Fruit fly (Drosophila melanogaster) whole organism, embryonic: ENCODE measurements around the gene alpha-Man-Ic.

Source experiments
- CG10274 ChIP-seq: fragments of 200-800 bp; sonication (Bioruptor generic); optimal IDR thresholded peaks from 3 replicates; lab custom pipeline; 2017; ENCODE audit warnings: missing biosample characterization, mild to moderate bottlenecking, missing genetic modification characterization
- CG13123 ChIP-seq: fragments of 200-800 bp; sonication (Bioruptor generic); optimal IDR thresholded peaks from 2 replicates; lab custom pipeline; 2016; ENCODE audit warnings: missing biosample characterization, missing genetic modification characterization
- CG14014 ChIP-seq: fragments of 200-800 bp; sonication (Bioruptor generic); IDR thresholded peaks from 2 replicates; pipeline ENCODE4 v1.3.6; 2022; ENCODE audit warnings: missing biosample characterization, missing genetic modification characterization
- CG15601 ChIP-seq: fragments of 200-800 bp; sonication (Bioruptor generic); optimal IDR thresholded peaks from 3 replicates; lab custom pipeline; 2019; ENCODE audit warnings: missing biosample characterization, mild to moderate bottlenecking, missing genetic modification characterization, moderate library complexity
- CG17361 ChIP-seq: fragments of 200-800 bp; sonication (Bioruptor generic); IDR thresholded peaks from 3 replicates; pipeline ENCODE4 v1.3.6; 2022; ENCODE audit warnings: missing biosample characterization, missing genetic modification characterization
- CG1832 ChIP-seq: fragments of 200-800 bp; sonication (Bioruptor generic); optimal IDR thresholded peaks from 2 replicates; lab custom pipeline; 2017; ENCODE audit warnings: missing biosample characterization, mild to moderate bottlenecking, missing genetic modification characterization, inconsistent platforms
- CG18476 ChIP-seq: fragments of 200-800 bp; sonication (Bioruptor generic); optimal IDR thresholded peaks from 2 replicates; lab custom pipeline; 2016; ENCODE audit warnings: missing biosample characterization, mild to moderate bottlenecking, missing genetic modification characterization
- CG18619 ChIP-seq: fragments of 200-800 bp; sonication (Bioruptor generic); optimal IDR thresholded peaks from 3 replicates; lab custom pipeline; 2017; ENCODE audit warnings: missing biosample characterization, mild to moderate bottlenecking, missing genetic modification characterization
- CG2129 ChIP-seq: fragments of 200-800 bp; sonication (Bioruptor generic); IDR thresholded peaks from 2 replicates; pipeline ENCODE4 v1.3.6; 2022; ENCODE audit warnings: missing biosample characterization, missing genetic modification characterization; ENCODE audit not compliant: partially characterized antibody
- CG2889 ChIP-seq: fragments of 200-800 bp; sonication (Bioruptor generic); IDR thresholded peaks from 3 replicates; pipeline ENCODE4 v1.3.6; 2022; ENCODE audit warnings: missing biosample characterization, missing genetic modification characterization
- CG30431 ChIP-seq: fragments of 200-800 bp; sonication (Bioruptor generic); optimal IDR thresholded peaks from 2 replicates; lab custom pipeline; 2017; ENCODE audit warnings: missing biosample characterization, missing genetic modification characterization
- CG31388 ChIP-seq: fragments of 200-800 bp; sonication (Bioruptor generic); optimal IDR thresholded peaks from 2 replicates; lab custom pipeline; 2016; ENCODE audit warnings: missing biosample characterization, missing genetic modification characterization
- CG34422 ChIP-seq: fragments of 200-800 bp; sonication (Bioruptor generic); IDR thresholded peaks from 3 replicates; pipeline ENCODE4 v1.3.6; 2022; ENCODE audit warnings: missing biosample characterization, missing genetic modification characterization
- CG4328 ChIP-seq: fragments of 200-800 bp; sonication (Bioruptor generic); optimal IDR thresholded peaks from 3 replicates; lab custom pipeline; 2017; ENCODE audit warnings: missing biosample characterization, missing genetic modification reagents, missing genetic modification characterization
- CG4820 ChIP-seq: fragments of 200-800 bp; sonication (Bioruptor generic); optimal IDR thresholded peaks from 3 replicates; lab custom pipeline; 2016; ENCODE audit warnings: missing biosample characterization, missing genetic modification characterization
- CG6813 ChIP-seq: fragments of 200-800 bp; sonication (Bioruptor generic); optimal IDR thresholded peaks from 2 replicates; lab custom pipeline; 2017; ENCODE audit warnings: missing biosample characterization, missing genetic modification characterization, mild to moderate bottlenecking, moderate library complexity, missing genetic modification reagents
- CG7963 ChIP-seq: fragments of 200-800 bp; sonication (Bioruptor generic); IDR thresholded peaks from 3 replicates; pipeline ENCODE4 v1.3.6; 2022; ENCODE audit warnings: missing biosample characterization, missing genetic modification characterization; ENCODE audit not compliant: partially characterized antibody
- CG9932 ChIP-seq: fragments of 200-800 bp; sonication (Bioruptor generic); IDR thresholded peaks from 2 replicates; pipeline ENCODE4 v1.3.6; 2022; ENCODE audit warnings: missing biosample characterization, missing genetic modification characterization
- Chrac-16 ChIP-seq: fragments of 200-800 bp; sonication (Bioruptor generic); optimal IDR thresholded peaks from 3 replicates; lab custom pipeline; 2016; ENCODE audit warnings: missing biosample characterization, missing genetic modification characterization
- D ChIP-seq, 2 experiments: fragments of 200-800 bp in 1 of 2; fragments of >200 bp in 1 of 2; sonication (Bioruptor generic) in 1 of 2; optimal IDR thresholded peaks; 2 replicates in 1 of 2; 3 replicates in 1 of 2; lab custom pipeline; 2017; ENCODE audit warnings: mild to moderate bottlenecking in 1 of 2, missing biosample characterization in 1 of 2, missing genetic modification characterization in 1 of 2, missing genetic modification reagents in 1 of 2
- D19B ChIP-seq: fragments of 200-800 bp; sonication (Bioruptor generic); optimal IDR thresholded peaks from 2 replicates; lab custom pipeline; 2017; ENCODE audit warnings: missing biosample characterization, mild to moderate bottlenecking, missing genetic modification characterization
- Dek ChIP-seq: fragments of 200-800 bp; sonication (Bioruptor generic); optimal IDR thresholded peaks from 3 replicates; lab custom pipeline; 2019; ENCODE audit warnings: missing biosample characterization, mild to moderate bottlenecking, missing genetic modification characterization, moderate library complexity
- Dfd ChIP-seq, 2 experiments: fragments of >200 bp; optimal IDR thresholded peaks; 2 replicates each; lab custom pipeline; 2017; ENCODE audit warnings: missing biosample characterization in 2 of 2, missing genetic modification characterization in 2 of 2
- Eip74EF ChIP-seq, 2 experiments: fragments of 200-800 bp in 1 of 2; fragments of >200 bp in 1 of 2; sonication (Bioruptor generic) in 1 of 2; optimal IDR thresholded peaks; 2 replicates each; lab custom pipeline; 2017 to 2019; ENCODE audit warnings: missing biosample characterization in 2 of 2, missing genetic modification characterization in 2 of 2, mild to moderate bottlenecking in 1 of 2, moderate library complexity in 1 of 2
- HHEX ChIP-seq: fragments of 200-800 bp; sonication (Bioruptor generic); optimal IDR thresholded peaks from 3 replicates; lab custom pipeline; 2017; ENCODE audit warnings: missing biosample characterization, mild to moderate bottlenecking, missing genetic modification characterization, missing genetic modification reagents
- Hand ChIP-seq: fragments of 200-800 bp; sonication (Bioruptor generic); optimal IDR thresholded peaks from 2 replicates; lab custom pipeline; 2017; ENCODE audit warnings: mild to moderate bottlenecking, missing biosample characterization, missing genetic modification reagents, missing genetic modification characterization
- Jarid2 ChIP-seq: fragments of 200-800 bp; sonication (Bioruptor generic); optimal IDR thresholded peaks from 3 replicates; lab custom pipeline; 2017; ENCODE audit warnings: mild to moderate bottlenecking, missing biosample characterization, missing genetic modification reagents, missing genetic modification characterization
- Scr ChIP-seq: fragments of 200-800 bp; sonication (Bioruptor generic); IDR thresholded peaks from 2 replicates; pipeline ENCODE4 v1.3.6; 2022; ENCODE audit warnings: missing biosample characterization, missing genetic modification characterization; ENCODE audit not compliant: partially characterized antibody
- ara ChIP-seq: fragments of 200-800 bp; sonication (Bioruptor generic); IDR thresholded peaks from 2 replicates; pipeline ENCODE4 v1.3.6; 2022; ENCODE audit warnings: missing biosample characterization, missing genetic modification characterization
- danr ChIP-seq: fragments of 200-800 bp; sonication (Bioruptor generic); IDR thresholded peaks from 2 replicates; pipeline ENCODE4 v1.3.6; 2022; ENCODE audit warnings: missing biosample characterization, missing genetic modification characterization
- eve ChIP-seq, 2 experiments: fragments of >200 bp; optimal IDR thresholded peaks; 2 replicates each; lab custom pipeline; 2017; ENCODE audit warnings: missing biosample characterization in 2 of 2, missing genetic modification characterization in 2 of 2
- gcm ChIP-seq: fragments of 200-800 bp; sonication (Bioruptor generic); optimal IDR thresholded peaks from 2 replicates; lab custom pipeline; 2019; ENCODE audit warnings: missing biosample characterization, mild to moderate bottlenecking, missing genetic modification characterization, moderate library complexity
- insv ChIP-seq, 2 experiments: fragments of 200-800 bp; sonication (Bioruptor generic); optimal IDR thresholded peaks; 3 replicates each; lab custom pipeline; 2016 to 2018; ENCODE audit warnings: missing biosample characterization in 2 of 2, missing genetic modification characterization in 2 of 2
- nau ChIP-seq: fragments of 200-800 bp; sonication (Bioruptor generic); optimal IDR thresholded peaks from 3 replicates; lab custom pipeline; 2017; ENCODE audit warnings: missing biosample characterization, mild to moderate bottlenecking, missing genetic modification characterization, missing genetic modification reagents
- odd ChIP-seq: fragments of 200-800 bp; sonication (Bioruptor generic); optimal IDR thresholded peaks from 2 replicates; lab custom pipeline; 2017; ENCODE audit warnings: missing biosample characterization, mild to moderate bottlenecking, missing genetic modification characterization
- pb ChIP-seq: fragments of 200-800 bp; sonication (Bioruptor generic); optimal IDR thresholded peaks from 3 replicates; lab custom pipeline; 2016; ENCODE audit warnings: missing biosample characterization, missing genetic modification characterization
- pfk ChIP-seq: fragments of 200-800 bp; sonication (Bioruptor generic); optimal IDR thresholded peaks from 2 replicates; lab custom pipeline; 2018; ENCODE audit warnings: missing biosample characterization, mild to moderate bottlenecking, missing genetic modification characterization, moderate library complexity
- phol ChIP-seq: fragments of 200-800 bp; sonication (Bioruptor generic); optimal IDR thresholded peaks from 3 replicates; lab custom pipeline; 2018; ENCODE audit warnings: missing biosample characterization, mild to moderate bottlenecking, missing genetic modification characterization, moderate library complexity
- pros ChIP-seq: fragments of 200-800 bp; sonication (Bioruptor generic); optimal IDR thresholded peaks from 3 replicates; lab custom pipeline; 2019; ENCODE audit warnings: missing biosample characterization, mild to moderate bottlenecking, missing genetic modification characterization, moderate library complexity
- psq ChIP-seq: fragments of 200-800 bp; sonication (Bioruptor generic); optimal IDR thresholded peaks from 2 replicates; lab custom pipeline; 2017; ENCODE audit warnings: missing biosample characterization, missing genetic modification characterization
- pzg ChIP-seq: fragments of 200-800 bp; sonication (Bioruptor generic); optimal IDR thresholded peaks from 3 replicates; lab custom pipeline; 2018; ENCODE audit warnings: missing biosample characterization, mild to moderate bottlenecking, missing genetic modification characterization, moderate library complexity
- slbo ChIP-seq: fragments of 200-800 bp; sonication (Bioruptor generic); IDR thresholded peaks from 2 replicates; pipeline ENCODE4 v1.3.6; 2022; ENCODE audit warnings: missing biosample characterization, missing genetic modification characterization
- sna ChIP-seq: fragments of 200-800 bp; sonication (Bioruptor generic); IDR thresholded peaks from 2 replicates; pipeline ENCODE4 v1.3.6; 2022; ENCODE audit warnings: missing biosample characterization, missing genetic modification characterization; ENCODE audit not compliant: partially characterized antibody
- sr ChIP-seq: fragments of 200-800 bp; sonication (Bioruptor generic); IDR thresholded peaks from 3 replicates; pipeline ENCODE4 v1.3.6; 2022; ENCODE audit warnings: missing biosample characterization, missing genetic modification characterization
- stwl ChIP-seq: fragments of 200-800 bp; sonication (Bioruptor generic); optimal IDR thresholded peaks from 3 replicates; lab custom pipeline; 2018; ENCODE audit warnings: missing biosample characterization, mild to moderate bottlenecking, missing genetic modification characterization, moderate library complexity
- tgo ChIP-seq: fragments of 200-800 bp; sonication (Bioruptor generic); IDR thresholded peaks from 3 replicates; pipeline ENCODE4 v1.3.6; 2022; ENCODE audit warnings: missing biosample characterization, missing genetic modification characterization
- trh ChIP-seq: fragments of 200-800 bp; sonication (Bioruptor generic); optimal IDR thresholded peaks from 2 replicates; lab custom pipeline; 2016; ENCODE audit warnings: missing biosample characterization, missing genetic modification characterization
- wek ChIP-seq: fragments of 200-800 bp; sonication (Bioruptor generic); optimal IDR thresholded peaks from 3 replicates; lab custom pipeline; 2018; ENCODE audit warnings: missing biosample characterization, mild to moderate bottlenecking, missing genetic modification characterization, moderate library complexity
- zf30C ChIP-seq: fragments of 200-800 bp; sonication (Bioruptor generic); optimal IDR thresholded peaks from 3 replicates; lab custom pipeline; 2018; ENCODE audit warnings: missing biosample characterization, mild to moderate bottlenecking, missing genetic modification characterization

Gene alpha-Man-Ic

dm6 chr3R:29894393-29894792, 35.8 kb downstream of the alpha-Man-Ic start (continued):
- TF ChIP-seq wek (peak; percentile 27), Hand (GFP tag; lab: Kevin White, UChicago) (no peak), CG13123 (GFP tag; lab: Kevin White, UChicago) (no peak), D19B (peak; percentile 51), pb (peak; percentile 20), Dfd (GFP tag; optimal IDR thresholded peaks at IDR 0.05; lab: Kevin White, UChicago) (no peak), tgo (peak; percentile 67), ara (GFP tag; lab: Robert Waterston, UW) (no peak), zf30C (GFP tag; lab: Kevin White, UChicago) (no peak), phol (peak; percentile 69), sna (no peak), CG18476 (GFP tag; lab: Kevin White, UChicago) (no peak), trh (no peak), CG4820 (GFP tag; lab: Kevin White, UChicago) (peak; percentile 24), psq (GFP tag; lab: Kevin White, UChicago) (no peak), CG18619 (peak; percentile 55), stwl (tag; lab: Kevin White, UChicago) (no peak), Jarid2 (GFP tag; lab: Kevin White, UChicago) (no peak), CG1832 (GFP tag; lab: Kevin White, UChicago) (no peak), CG10274 (GFP tag; lab: Kevin White, UChicago) (peak; percentile 40), CG30431 (GFP tag; lab: Kevin White, UChicago) (peak; percentile 3), pros (GFP tag; lab: Kevin White, UChicago) (no peak), Eip74EF (GFP tag; optimal IDR thresholded peaks at IDR 0.05; lab: Kevin White, UChicago) (peak in 1 of 2 experiments; percentile 51), eve (GFP tag; optimal IDR thresholded peaks at IDR 0.05; lab: Kevin White, UChicago) (peak in 1 of 2 experiments; percentile 57), CG2129 (GFP tag; lab: Robert Waterston, UW) (no peak), D (optimal IDR thresholded peaks at IDR 0.05; lab: Kevin White, UChicago) (no peak), D (GFP tag; optimal IDR thresholded peaks at IDR 0.05; lab: Kevin White, UChicago) (peak; percentile 11), CG31388 (GFP tag; lab: Kevin White, UChicago) (peak; percentile 18), Chrac-16 (GFP tag; lab: Kevin White, UChicago) (peak; percentile 7), insv (GFP tag; optimal IDR thresholded peaks at IDR 0.05; lab: Kevin White, UChicago) (no peak), CG7963 (GFP tag; lab: Robert Waterston, UW) (no peak), CG14014 (GFP tag; lab: Robert Waterston, UW) (peak; percentile 63; the same call in 1 of the 2 replicates), CG6813 (GFP tag; lab: Kevin White, UChicago) (peak; percentile 11), Scr (GFP tag; lab: Robert Waterston, UW) (no peak), HHEX (GFP tag; lab: Kevin White, UChicago) (peak; percentile 63), gcm (GFP tag; lab: Kevin White, UChicago) (peak; percentile 5), CG2889 (GFP tag; lab: Robert Waterston, UW) (0 out of 3 replicates have a peak, but pooled peaks have one; percentile 40), CG15601 (tag; lab: Kevin White, UChicago) (no peak), nau (no peak), CG34422 (GFP tag; lab: Robert Waterston, UW) (peak; percentile 61; the same call in 2 of the 3 replicates), CG4328 (GFP tag; lab: Kevin White, UChicago) (peak; percentile 8), odd (GFP tag; lab: Kevin White, UChicago) (peak; percentile 20), danr (GFP tag; lab: Robert Waterston, UW) (peak; percentile 54; the same call in 1 of the 2 replicates), CG9932 (GFP tag; lab: Robert Waterston, UW) (peak; percentile 72), sr (GFP tag; lab: Robert Waterston, UW) (peak; percentile 3; the same call in 1 of the 3 replicates), slbo (GFP tag; lab: Robert Waterston, UW) (peak; percentile 73), pfk (GFP tag; lab: Kevin White, UChicago) (no peak), Dek (tag; lab: Kevin White, UChicago) (peak; percentile 57), CG17361 (GFP tag; lab: Robert Waterston, UW) (peak; percentile 67), pzg (GFP tag; lab: Kevin White, UChicago) (no peak)
